Worm (Caenorhabditis elegans) whole organism, midembryonic: ENCODE results near the gene lron-12.

Source experiments
- T22C8.4 ChIP-seq: fragments of 200-800 bp; sonication (Bioruptor generic); IDR thresholded peaks from 2 replicates; pipeline ENCODE4 v1.3.6; 2022; ENCODE audit warnings: missing genetic modification characterization, missing compliant biosample characterization
- cog-1 ChIP-seq: sonication (generic microtip); optimal IDR thresholded peaks from 2 replicates; lab custom pipeline; 2016; ENCODE audit warnings: missing genetic modification characterization, missing compliant biosample characterization
- flt-1 ChIP-seq: fragments of 200-800 bp; sonication (Bioruptor generic); IDR thresholded peaks from 2 replicates; pipeline ENCODE4 v1.3.6; 2022; ENCODE audit warnings: missing genetic modification characterization, missing compliant biosample characterization
- klf-2 ChIP-seq: fragments of 200-800 bp; sonication (Bioruptor generic); conservative IDR thresholded peaks from 2 replicates; pipeline ENCODE4 v1.3.6; 2022; ENCODE audit warnings: missing genetic modification reagents, missing genetic modification characterization, missing compliant biosample characterization
- med-1 ChIP-seq: sonication (generic microtip); optimal IDR thresholded peaks from 2 replicates; lab custom pipeline; 2017; ENCODE audit warnings: missing genetic modification characterization, mild to moderate bottlenecking, missing compliant biosample characterization, antibody characterized with exemption, missing genetic modification reagents; ENCODE audit not compliant: insufficient read depth
- ref-1 ChIP-seq: fragments of 200-800 bp; sonication (Bioruptor generic); conservative IDR thresholded peaks from 2 replicates; pipeline ENCODE4 v1.3.6; 2022; ENCODE audit warnings: missing genetic modification reagents, missing genetic modification characterization, missing compliant biosample characterization
- tab-1 ChIP-seq: fragments of 200-800 bp; sonication (Bioruptor generic); IDR thresholded peaks from 2 replicates; pipeline ENCODE4 v1.3.6; 2022; ENCODE audit warnings: missing genetic modification characterization, missing compliant biosample characterization
- ztf-29 ChIP-seq: fragments of 200-800 bp; sonication (Bioruptor generic); IDR thresholded peaks from 2 replicates; pipeline ENCODE4 v1.3.6; 2022; ENCODE audit warnings: missing genetic modification reagents, missing genetic modification characterization, missing compliant biosample characterization

- TF ChIP-seq ref-1 (GFP tag; lab: Robert Waterston, UW) (no peak), klf-2 (GFP tag; lab: Robert Waterston, UW) (no peak), T22C8.4 (GFP tag; lab: Robert Waterston, UW) (no peak), tab-1 (no peak), cog-1 (tag; lab: Kevin White, UChicago) (no peak), ztf-29 (no peak), flt-1 (GFP tag; lab: Robert Waterston, UW) (no peak), med-1 (GFP tag; lab: Kevin White, UChicago) (no peak)
Observed at ce11 chrIII:12092595-12092994, 25.7 kb downstream of the lron-12 start.
